Fruit fly (Drosophila melanogaster) whole organism, embryonic: ENCODE results near the gene Nepl3.

Source experiments
- Awh ChIP-seq: fragments of 200-800 bp; sonication (Bioruptor generic); IDR thresholded peaks from 2 replicates; pipeline ENCODE4, ENCODE4 v1.3.6; 2022; ENCODE audit warnings: missing biosample characterization, missing genetic modification characterization
- C15 ChIP-seq: fragments of 200-800 bp; sonication (Bioruptor generic); IDR thresholded peaks from 3 replicates; pipeline ENCODE4 v1.3.6; 2022; ENCODE audit warnings: missing biosample characterization, missing genetic modification characterization
- CG10321 ChIP-seq: fragments of 200-800 bp; sonication (Bioruptor generic); IDR thresholded peaks from 2 replicates; pipeline ENCODE4 v1.3.6; 2022; ENCODE audit warnings: missing biosample characterization, missing genetic modification characterization
- CG10959 ChIP-seq: fragments of 200-800 bp; sonication (Bioruptor generic); IDR thresholded peaks from 2 replicates; pipeline ENCODE4 v1.3.6; 2022; ENCODE audit warnings: missing biosample characterization, missing genetic modification characterization
- CG11093 ChIP-seq: fragments of 200-800 bp; sonication (Bioruptor generic); IDR thresholded peaks from 3 replicates; pipeline ENCODE4 v1.3.6; 2022; ENCODE audit warnings: missing biosample characterization, missing genetic modification characterization
- CG11398 ChIP-seq: fragments of 200-800 bp; sonication (Bioruptor generic); optimal IDR thresholded peaks from 2 replicates; lab custom pipeline; 2016; ENCODE audit warnings: missing biosample characterization, missing genetic modification characterization
- CG11456 ChIP-seq: fragments of 200-800 bp; sonication (Bioruptor generic); IDR thresholded peaks from 3 replicates; pipeline ENCODE4 v1.3.6; 2022; ENCODE audit warnings: missing biosample characterization, missing genetic modification characterization
- CG11695 ChIP-seq: fragments of 200-800 bp; sonication (Bioruptor generic); IDR thresholded peaks from 3 replicates; pipeline ENCODE4 v1.3.6; 2022; ENCODE audit warnings: missing biosample characterization, missing genetic modification characterization
- CG13287 ChIP-seq: fragments of 200-800 bp; sonication (Bioruptor generic); IDR thresholded peaks from 2 replicates; pipeline ENCODE4 v1.3.6; 2022; ENCODE audit warnings: missing biosample characterization, missing genetic modification characterization; ENCODE audit not compliant: partially characterized antibody
- CG14860 ChIP-seq: fragments of 200-800 bp; sonication (Bioruptor generic); IDR thresholded peaks from 3 replicates; pipeline ENCODE4 v1.3.6; 2022; ENCODE audit warnings: missing biosample characterization, missing genetic modification characterization; ENCODE audit not compliant: partially characterized antibody
- CG16863 ChIP-seq: fragments of 200-800 bp; sonication (Bioruptor generic); optimal IDR thresholded peaks from 3 replicates; lab custom pipeline; 2016; ENCODE audit warnings: missing biosample characterization, missing genetic modification characterization
- CG33213 ChIP-seq: fragments of 200-800 bp; sonication (Bioruptor generic); optimal IDR thresholded peaks from 3 replicates; lab custom pipeline; 2016; ENCODE audit warnings: missing biosample characterization, missing genetic modification characterization
- CG34224 ChIP-seq: fragments of 200-800 bp; sonication (Bioruptor generic); IDR thresholded peaks from 3 replicates; pipeline ENCODE4 v1.3.6; 2022; ENCODE audit warnings: missing biosample characterization, missing genetic modification characterization; ENCODE audit not compliant: partially characterized antibody
- CG34422 ChIP-seq: fragments of 200-800 bp; sonication (Bioruptor generic); IDR thresholded peaks from 3 replicates; pipeline ENCODE4 v1.3.6; 2022; ENCODE audit warnings: missing biosample characterization, missing genetic modification characterization
- CG4328 ChIP-seq: fragments of 200-800 bp; sonication (Bioruptor generic); optimal IDR thresholded peaks from 3 replicates; lab custom pipeline; 2017; ENCODE audit warnings: missing biosample characterization, missing genetic modification reagents, missing genetic modification characterization
- CG5245 ChIP-seq: fragments of 200-800 bp; sonication (Bioruptor generic); optimal IDR thresholded peaks from 3 replicates; lab custom pipeline; 2016; ENCODE audit warnings: missing biosample characterization, missing genetic modification characterization
- CG8388 ChIP-seq: fragments of 200-800 bp; sonication (Bioruptor generic); optimal IDR thresholded peaks from 2 replicates; lab custom pipeline; 2019; ENCODE audit warnings: missing biosample characterization, mild to moderate bottlenecking, missing genetic modification characterization, moderate library complexity
- CG8478 ChIP-seq: fragments of >200 bp; optimal IDR thresholded peaks from 2 replicates; lab custom pipeline; 2018
- CHES-1-like ChIP-seq: fragments of 200-800 bp; sonication (Bioruptor generic); optimal IDR thresholded peaks from 2 replicates; lab custom pipeline; 2016; ENCODE audit warnings: missing biosample characterization, missing genetic modification characterization
- Chrac-16 ChIP-seq: fragments of 200-800 bp; sonication (Bioruptor generic); optimal IDR thresholded peaks from 3 replicates; lab custom pipeline; 2016; ENCODE audit warnings: missing biosample characterization, missing genetic modification characterization
- ERR ChIP-seq: fragments of 200-800 bp; sonication (Bioruptor generic); optimal IDR thresholded peaks from 2 replicates; lab custom pipeline; 2016; ENCODE audit warnings: missing biosample characterization, missing genetic modification characterization
- Ets65A ChIP-seq: fragments of 200-800 bp; sonication (Bioruptor generic); peaks from one replicate; lab custom pipeline; 2016; ENCODE audit warnings: missing biosample characterization, missing genetic modification characterization
- HLH54F ChIP-seq: fragments of 200-800 bp; sonication (Bioruptor generic); optimal IDR thresholded peaks from 3 replicates; lab custom pipeline; 2016; ENCODE audit warnings: missing biosample characterization, missing genetic modification characterization
- Hr51 ChIP-seq, 2 experiments: fragments of 200-800 bp; sonication (Bioruptor generic); optimal IDR thresholded peaks; 2 replicates in 1 of 2; 3 replicates in 1 of 2; lab custom pipeline; 2016 to 2018; ENCODE audit warnings: missing biosample characterization in 2 of 2, missing genetic modification characterization in 2 of 2, mild to moderate bottlenecking in 1 of 2, moderate library complexity in 1 of 2
- Lim3 ChIP-seq: fragments of 200-800 bp; sonication (Bioruptor generic); IDR thresholded peaks from 2 replicates; pipeline ENCODE4 v1.3.6; 2022; ENCODE audit warnings: missing biosample characterization, missing genetic modification characterization
- Mad ChIP-seq: fragments of 200-800 bp; sonication (Bioruptor generic); optimal IDR thresholded peaks from 2 replicates; lab custom pipeline; 2016; ENCODE audit warnings: missing biosample characterization, missing genetic modification characterization
- Oaz ChIP-seq: fragments of 200-800 bp; sonication (Bioruptor generic); IDR thresholded peaks from 2 replicates; pipeline ENCODE4 v1.3.6; 2022; ENCODE audit warnings: missing biosample characterization, missing genetic modification characterization
- Ptx1 ChIP-seq: fragments of 200-800 bp; sonication (Bioruptor generic); IDR thresholded peaks from 2 replicates; pipeline ENCODE4 v1.3.6; 2022; ENCODE audit warnings: missing biosample characterization, missing genetic modification characterization
- Side ChIP-seq: fragments of 200-800 bp; sonication (Bioruptor generic); optimal IDR thresholded peaks from 2 replicates; lab custom pipeline; 2016; ENCODE audit warnings: missing biosample characterization, missing genetic modification characterization
- Six4 ChIP-seq: fragments of 200-800 bp; sonication (Bioruptor generic); optimal IDR thresholded peaks from 2 replicates; lab custom pipeline; 2016; ENCODE audit warnings: missing biosample characterization, missing genetic modification characterization
- Spps ChIP-seq: fragments of 200-800 bp; sonication (Bioruptor generic); optimal IDR thresholded peaks from 2 replicates; lab custom pipeline; 2018; ENCODE audit warnings: missing biosample characterization, mild to moderate bottlenecking, missing genetic modification characterization
- Stat92E ChIP-seq, 3 experiments: fragments of >200 bp in 2 of 3; fragments of 200-800 bp in 1 of 3; sonication (Bioruptor generic) in 1 of 3; optimal IDR thresholded peaks; 2 replicates each; lab custom pipeline; 2017 to 2019; ENCODE audit warnings: missing biosample characterization in 3 of 3, missing genetic modification characterization in 3 of 3, mild to moderate bottlenecking in 1 of 3, moderate library complexity in 1 of 3
- TFAM ChIP-seq: fragments of 200-800 bp; sonication (Bioruptor generic); optimal IDR thresholded peaks from 2 replicates; lab custom pipeline; 2017; ENCODE audit warnings: missing biosample characterization, missing genetic modification characterization, inconsistent platforms
- cato ChIP-seq: fragments of 200-800 bp; sonication (Bioruptor generic); optimal IDR thresholded peaks from 2 replicates; lab custom pipeline; 2016; ENCODE audit warnings: missing biosample characterization, missing genetic modification characterization, borderline replicate concordance
- chn ChIP-seq: fragments of 200-800 bp; sonication (Bioruptor generic); optimal IDR thresholded peaks from 2 replicates; lab custom pipeline; 2016; ENCODE audit warnings: missing biosample characterization, missing genetic modification characterization
- en ChIP-seq: fragments of 200-800 bp; sonication (Bioruptor generic); optimal IDR thresholded peaks from 2 replicates; lab custom pipeline; 2016; ENCODE audit warnings: missing biosample characterization, missing genetic modification characterization
- ftz-f1 ChIP-seq: fragments of 200-800 bp; sonication (Bioruptor generic); optimal IDR thresholded peaks from 2 replicates; lab custom pipeline; 2016; ENCODE audit warnings: missing biosample characterization, missing genetic modification characterization
- gem ChIP-seq: fragments of 200-800 bp; sonication (Bioruptor generic); optimal IDR thresholded peaks from 2 replicates; lab custom pipeline; 2019; ENCODE audit warnings: missing biosample characterization, mild to moderate bottlenecking, missing genetic modification characterization, moderate library complexity
- hb ChIP-seq: fragments of 200-800 bp; sonication (Bioruptor generic); IDR thresholded peaks from 3 replicates; pipeline ENCODE4 v1.3.6; 2022; ENCODE audit warnings: missing biosample characterization, missing genetic modification characterization; ENCODE audit not compliant: partially characterized antibody
- ken ChIP-seq: fragments of 200-800 bp; sonication (Bioruptor generic); IDR thresholded peaks from 3 replicates; pipeline ENCODE4 v1.3.6; 2022; ENCODE audit warnings: missing biosample characterization, missing genetic modification characterization
- nerfin-2 ChIP-seq: fragments of 200-800 bp; sonication (Bioruptor generic); IDR thresholded peaks from 2 replicates; pipeline ENCODE4 v1.3.6; 2022; ENCODE audit warnings: missing biosample characterization, missing genetic modification characterization; ENCODE audit not compliant: partially characterized antibody
- odd ChIP-seq: fragments of 200-800 bp; sonication (Bioruptor generic); optimal IDR thresholded peaks from 2 replicates; lab custom pipeline; 2017; ENCODE audit warnings: missing biosample characterization, mild to moderate bottlenecking, missing genetic modification characterization
- phol ChIP-seq: fragments of 200-800 bp; sonication (Bioruptor generic); optimal IDR thresholded peaks from 3 replicates; lab custom pipeline; 2018; ENCODE audit warnings: missing biosample characterization, mild to moderate bottlenecking, missing genetic modification characterization, moderate library complexity
- repo ChIP-seq: fragments of 200-800 bp; sonication (Bioruptor generic); optimal IDR thresholded peaks from 2 replicates; lab custom pipeline; 2016; ENCODE audit warnings: missing biosample characterization, missing genetic modification characterization
- seq ChIP-seq: fragments of 200-800 bp; sonication (Bioruptor generic); IDR thresholded peaks from 2 replicates; pipeline ENCODE4 v1.3.6; 2022; ENCODE audit warnings: missing biosample characterization, missing genetic modification characterization
- shn ChIP-seq: fragments of 200-800 bp; sonication (Bioruptor generic); optimal IDR thresholded peaks from 3 replicates; lab custom pipeline; 2016; ENCODE audit warnings: missing biosample characterization, missing genetic modification characterization
- tin ChIP-seq: fragments of 200-800 bp; sonication (Bioruptor generic); optimal IDR thresholded peaks from 3 replicates; lab custom pipeline; 2016; ENCODE audit warnings: missing biosample characterization, missing genetic modification characterization
- tna ChIP-seq: fragments of 200-800 bp; sonication (Bioruptor generic); IDR thresholded peaks from 2 replicates; pipeline ENCODE4 v1.3.6; 2022; ENCODE audit warnings: missing biosample characterization, missing genetic modification characterization; ENCODE audit not compliant: partially characterized antibody
- unc-4 ChIP-seq: fragments of 200-800 bp; sonication (Bioruptor generic); IDR thresholded peaks from 2 replicates; pipeline ENCODE4 v1.3.6; 2022; ENCODE audit warnings: missing biosample characterization, missing genetic modification characterization; ENCODE audit not compliant: partially characterized antibody
- unpg ChIP-seq: fragments of 200-800 bp; sonication (Bioruptor generic); optimal IDR thresholded peaks from 3 replicates; lab custom pipeline; 2018; ENCODE audit warnings: missing biosample characterization, mild to moderate bottlenecking, missing genetic modification characterization, moderate library complexity
- wdn ChIP-seq: fragments of 200-800 bp; sonication (Bioruptor generic); IDR thresholded peaks from 2 replicates; pipeline ENCODE4 v1.3.6; 2022; ENCODE audit warnings: missing biosample characterization, missing genetic modification characterization

Nepl3 gene

DNA sequence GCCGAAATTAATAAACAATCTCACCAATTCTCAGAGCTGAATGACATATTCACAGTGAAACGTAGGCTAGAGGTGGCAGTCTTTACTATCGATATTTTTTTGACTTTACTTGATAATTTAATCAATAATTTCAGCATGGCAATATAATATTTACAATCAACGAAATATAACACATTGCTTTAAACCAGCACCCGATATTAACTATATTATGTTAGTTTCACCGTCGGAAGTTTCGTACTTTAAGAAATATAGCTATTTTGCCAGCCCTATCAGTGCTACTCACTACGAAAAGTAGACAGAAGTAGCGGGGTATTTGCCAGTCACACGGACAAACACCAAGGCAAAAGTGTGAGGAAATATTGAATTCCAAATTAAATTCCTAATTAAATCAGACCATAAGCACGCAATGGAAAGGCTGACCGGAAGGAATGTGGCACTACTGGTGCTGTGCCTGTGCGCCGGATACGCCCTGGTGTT is 47.2 kb downstream of the Nepl3 start, which contains the start of the genes CG31917, Tfb5 and SelT (continued):
- TF ChIP-seq Chrac-16 (GFP tag; lab: Kevin White, UChicago): peak; percentile 46
- peak; percentile 49 for TF ChIP-seq shn (GFP tag; lab: Kevin White, UChicago)
- TF ChIP-seq unpg (GFP tag; lab: Kevin White, UChicago): peak; percentile 68
- peak; percentile 5 for TF ChIP-seq CG4328 (GFP tag; lab: Kevin White, UChicago)
- TF ChIP-seq Spps: peak; percentile 3
- no peak for TF ChIP-seq en (GFP tag; lab: Kevin White, UChicago)
- TF ChIP-seq ftz-f1 (GFP tag; lab: Kevin White, UChicago): peak; percentile 67
- TF ChIP-seq CG8388 (GFP tag; lab: Kevin White, UChicago): peak; percentile 35
- peak; percentile 35 for TF ChIP-seq repo
- TF ChIP-seq tin (GFP tag; lab: Kevin White, UChicago): peak; percentile 51
- TF ChIP-seq CG8478 (lab: Kevin White, UChicago): no peak
- TF ChIP-seq CG10321 (GFP tag; lab: Robert Waterston, UW): no peak
- TF ChIP-seq Hr51 (GFP tag; optimal IDR thresholded peaks at IDR 0.05; lab: Kevin White, UChicago): peak; percentile 57 to 65
- peak; percentile 59 for TF ChIP-seq HLH54F (GFP tag; lab: Kevin White, UChicago)
- TF ChIP-seq Side (GFP tag; lab: Kevin White, UChicago): no peak
- TF ChIP-seq TFAM (GFP tag; lab: Kevin White, UChicago): no peak
- no peak for TF ChIP-seq seq (GFP tag; lab: Robert Waterston, UW)
- peak; percentile 71 for TF ChIP-seq CHES-1-like (GFP tag; lab: Kevin White, UChicago)
- peak; percentile 39; the same call in 2 of the 3 replicates for TF ChIP-seq CG34422
- no peak for TF ChIP-seq Six4 (GFP tag; lab: Kevin White, UChicago)
- no peak for TF ChIP-seq tna (GFP tag; lab: Robert Waterston, UW)
- TF ChIP-seq hb (GFP tag; lab: Robert Waterston, UW): peak; percentile 58; the same call in 1 of the 3 replicates
- peak; percentile 37; the same call in 1 of the 2 replicates for TF ChIP-seq nerfin-2 (GFP tag; lab: Robert Waterston, UW)
- TF ChIP-seq CG33213 (GFP tag; lab: Kevin White, UChicago): peak; percentile 65
- TF ChIP-seq C15 (GFP tag; lab: Robert Waterston, UW): no peak
- TF ChIP-seq CG11398: no peak
- TF ChIP-seq phol (tag; lab: Kevin White, UChicago): peak; percentile 70
- TF ChIP-seq ken (GFP tag; lab: Robert Waterston, UW): no peak
- TF ChIP-seq Mad (GFP tag; lab: Kevin White, UChicago): peak; percentile 40
- TF ChIP-seq wdn (GFP tag; lab: Robert Waterston, UW): peak; percentile 31; the same call in 1 of the 2 replicates
- peak; percentile 85 for TF ChIP-seq CG13287
- peak; percentile 94 for TF ChIP-seq Ets65A
- no peak for TF ChIP-seq Oaz (GFP tag; lab: Robert Waterston, UW)
- TF ChIP-seq Stat92E (GFP tag; optimal IDR thresholded peaks at IDR 0.05; lab: Kevin White, UChicago): peak in 1 of 3 experiments; percentile 59
- no peak for TF ChIP-seq odd (GFP tag; lab: Kevin White, UChicago)
- peak; percentile 25 for TF ChIP-seq ERR
- no peak for TF ChIP-seq CG10959 (GFP tag; lab: Robert Waterston, UW)
- TF ChIP-seq CG5245 (GFP tag; lab: Kevin White, UChicago): no peak
- peak; percentile 79 for TF ChIP-seq unc-4
- 0 out of 3 replicates have a peak, but pooled peaks have one; percentile 42 for TF ChIP-seq CG14860 (GFP tag; lab: Robert Waterston, UW)
- no peak for TF ChIP-seq CG11093 (GFP tag; lab: Robert Waterston, UW)
- no peak for TF ChIP-seq Awh
- TF ChIP-seq CG34224 (GFP tag; lab: Robert Waterston, UW): peak; percentile 74
- TF ChIP-seq cato: peak; percentile 8
- peak; percentile 56; the same call in 1 of the 2 replicates for TF ChIP-seq Ptx1 (GFP tag; lab: Robert Waterston, UW)
- peak; percentile 57 for TF ChIP-seq CG16863 (GFP tag; lab: Kevin White, UChicago)
- peak; percentile 9 for TF ChIP-seq chn
- no peak for TF ChIP-seq gem
- no peak for TF ChIP-seq CG11695 (GFP tag; lab: Robert Waterston, UW)
- no peak for TF ChIP-seq Lim3 (GFP tag; lab: Robert Waterston, UW)
- no peak for TF ChIP-seq CG11456
